Fruit fly (Drosophila melanogaster): Measurements from ENCODE around the gene fipi.
A peak's percentile ranks its signal among the peaks of the same experiment; 100 is the strongest.

Gene fipi

dm6 chr2L:4793780-4794523 is at the start of gene fipi:
Gene fipi (minus strand): TSS chr2L:4794044.
- TF ChIP-seq pad (GFP tag; optimal IDR thresholded peaks at IDR 0.05) (peak; percentile 96), Clk (GFP tag; optimal IDR thresholded peaks at IDR 0.05) (no peak), kay (GFP tag; ENCODE audit: borderline replicate concordance) (peak; percentile 93), cic (GFP tag; optimal IDR thresholded peaks at IDR 0.05) (no peak), CG11617 (GFP tag; optimal IDR thresholded peaks at IDR 0.05) (no peak), CG7045 (GFP tag; optimal IDR thresholded peaks at IDR 0.05) (no peak), cnc (optimal IDR thresholded peaks at IDR 0.05) (no peak), CG12768 (GFP tag; optimal IDR thresholded peaks at IDR 0.05) (no peak), CG14711 (tag; optimal IDR thresholded peaks at IDR 0.05) (no peak), Hr96 (GFP tag; optimal IDR thresholded peaks at IDR 0.05) (no peak)

- TF ChIP-seq CG33017 (tag; optimal IDR thresholded peaks at IDR 0.05) (no peak), CG7045 (GFP tag; optimal IDR thresholded peaks at IDR 0.05) (peak; percentile 20), ovo (GFP tag; optimal IDR thresholded peaks at IDR 0.05) (no peak), Crg-1 (GFP tag; optimal IDR thresholded peaks at IDR 0.05) (peak; percentile 7), CG12768 (GFP tag; optimal IDR thresholded peaks at IDR 0.05) (peak; percentile 17), CG14711 (tag; optimal IDR thresholded peaks at IDR 0.05) (no peak)
Observed at dm6 chr2L:4838494-4839320, 44.9 kb upstream of the fipi start.

- peak; percentile 90 for TF ChIP-seq toe (GFP tag; optimal IDR thresholded peaks at IDR 0.05)
- no peak for TF ChIP-seq cnc (optimal IDR thresholded peaks at IDR 0.05)
- TF ChIP-seq CG7101 (tag; optimal IDR thresholded peaks at IDR 0.05), result peak; percentile 92
- TF ChIP-seq bab1 (GFP tag; optimal IDR thresholded peaks at IDR 0.05), result peak; percentile 94
- TF ChIP-seq CG1620 (GFP tag; optimal IDR thresholded peaks at IDR 0.05), result peak; percentile 92
- peak; percentile 92 for TF ChIP-seq ovo (GFP tag; optimal IDR thresholded peaks at IDR 0.05)
- peak; percentile 89 for TF ChIP-seq CG11617 (GFP tag; optimal IDR thresholded peaks at IDR 0.05)
- peak; percentile 26 for TF ChIP-seq cic (GFP tag; optimal IDR thresholded peaks at IDR 0.05)
- peak; percentile 94 for TF ChIP-seq CG33017 (tag; optimal IDR thresholded peaks at IDR 0.05)
- TF ChIP-seq Clk (GFP tag; optimal IDR thresholded peaks at IDR 0.05), result peak; percentile 90
- peak; percentile 94 for TF ChIP-seq CG7045 (GFP tag; optimal IDR thresholded peaks at IDR 0.05)
- TF ChIP-seq CG12768 (GFP tag; optimal IDR thresholded peaks at IDR 0.05), result peak; percentile 95
- peak; percentile 92 for TF ChIP-seq CG14711 (tag; optimal IDR thresholded peaks at IDR 0.05)
- peak; percentile 90 for TF ChIP-seq Crg-1 (GFP tag; optimal IDR thresholded peaks at IDR 0.05)
- TF ChIP-seq kay (GFP tag; ENCODE audit: borderline replicate concordance), result no peak
- TF ChIP-seq Mnt (GFP tag; optimal IDR thresholded peaks at IDR 0.05), result peak; percentile 88
- TF ChIP-seq pad (GFP tag; optimal IDR thresholded peaks at IDR 0.05), result peak; percentile 81
- peak; percentile 95 for TF ChIP-seq CG5204 (GFP tag; optimal IDR thresholded peaks at IDR 0.05)
- TF ChIP-seq Hr96 (GFP tag; optimal IDR thresholded peaks at IDR 0.05), result peak; percentile 88
- peak; percentile 69 for TF ChIP-seq tj (GFP tag; optimal IDR thresholded peaks at IDR 0.05)
Observed at dm6 chr2L:4837772-4838397, 44.0 kb upstream of the fipi start, which contains the start of the genes tank and CG12194. Gene tank (minus strand): TSS chr2L:4837999. Gene CG12194 (plus strand): TSS chr2L:4838347.

dm6 chr2L:4836193-4836592 is 42.3 kb upstream of the fipi start:
- no peak for TF ChIP-seq tj (GFP tag; optimal IDR thresholded peaks at IDR 0.05)
- no peak for TF ChIP-seq Clk (GFP tag; optimal IDR thresholded peaks at IDR 0.05)
- no peak for TF ChIP-seq CG12768 (GFP tag; optimal IDR thresholded peaks at IDR 0.05)
- TF ChIP-seq bab1 (GFP tag; optimal IDR thresholded peaks at IDR 0.05), result no peak
- TF ChIP-seq kay (GFP tag; ENCODE audit: borderline replicate concordance), result no peak
- no peak for TF ChIP-seq CG7101 (tag; optimal IDR thresholded peaks at IDR 0.05)
- TF ChIP-seq CG7045 (GFP tag; optimal IDR thresholded peaks at IDR 0.05), result no peak
- no peak for TF ChIP-seq CG14711 (tag; optimal IDR thresholded peaks at IDR 0.05)
- TF ChIP-seq Mnt (GFP tag; optimal IDR thresholded peaks at IDR 0.05), result no peak
- no peak for TF ChIP-seq Crg-1 (GFP tag; optimal IDR thresholded peaks at IDR 0.05)
- no peak for TF ChIP-seq CG11617 (GFP tag; optimal IDR thresholded peaks at IDR 0.05)
- no peak for TF ChIP-seq cic (GFP tag; optimal IDR thresholded peaks at IDR 0.05)
- no peak for TF ChIP-seq pad (GFP tag; optimal IDR thresholded peaks at IDR 0.05)
- no peak for TF ChIP-seq CG1620 (GFP tag; optimal IDR thresholded peaks at IDR 0.05)
- TF ChIP-seq CG5204 (GFP tag; optimal IDR thresholded peaks at IDR 0.05), result no peak
- no peak for TF ChIP-seq ovo (GFP tag; optimal IDR thresholded peaks at IDR 0.05)
- no peak for TF ChIP-seq cnc (optimal IDR thresholded peaks at IDR 0.05)
- TF ChIP-seq CG33017 (tag; optimal IDR thresholded peaks at IDR 0.05), result no peak
- no peak for TF ChIP-seq toe (GFP tag; optimal IDR thresholded peaks at IDR 0.05)

- TF ChIP-seq kay (GFP tag; ENCODE audit: borderline replicate concordance) (peak; percentile 96), CG1620 (GFP tag; optimal IDR thresholded peaks at IDR 0.05) (no peak)
Observed at dm6 chr2L:4835091-4835689, 41.3 kb upstream of the fipi start, which contains the start of gene Ir25a. Gene Ir25a (minus strand): TSS chr2L:4835300.

Data from whole organism, adult.